Worm (Caenorhabditis elegans) whole organism, mixed stage, embryonic: ENCODE measurements around the gene irld-19.

Experiments
- blmp-1 ChIP-seq: fragments of 150-350 bp; optimal IDR thresholded peaks from 2 replicates; lab custom pipeline; 2014; ENCODE audit warnings: missing biosample characterization, missing genetic modification characterization
- drap-1 ChIP-seq: fragments of 200-800 bp; sonication (Bioruptor generic); optimal IDR thresholded peaks from 3 replicates; lab custom pipeline; 2018; ENCODE audit warnings: mild to moderate bottlenecking, missing genetic modification characterization, missing compliant biosample characterization
- elt-1 ChIP-seq: sonication (generic microtip); optimal IDR thresholded peaks from 2 replicates; lab custom pipeline; 2017; ENCODE audit warnings: missing genetic modification characterization, mild to moderate bottlenecking, missing compliant biosample characterization, antibody characterized with exemption, moderate library complexity, borderline replicate concordance; ENCODE audit not compliant: insufficient read depth
- lsy-2 ChIP-seq: fragments of 150-350 bp; optimal IDR thresholded peaks from 2 replicates; lab custom pipeline; 2014; ENCODE audit warnings: missing biosample characterization, missing genetic modification characterization
- nhr-2 ChIP-seq: fragments of 150-350 bp; optimal IDR thresholded peaks from 2 replicates; lab custom pipeline; 2014; ENCODE audit warnings: missing biosample characterization, missing genetic modification characterization
- nhr-28 ChIP-seq: fragments of 150-350 bp; optimal IDR thresholded peaks from 2 replicates; lab custom pipeline; 2014; ENCODE audit warnings: missing biosample characterization, missing genetic modification characterization
- sptf-1 ChIP-seq: sonication (generic microtip); optimal IDR thresholded peaks from 2 replicates; lab custom pipeline; 2017; ENCODE audit warnings: mild to moderate bottlenecking, missing genetic modification characterization, moderate library complexity, missing compliant biosample characterization

ce11 chrIII:12783878-12784277 lies 19.7 kb upstream of the irld-19 start:
- TF ChIP-seq drap-1, result no peak
- no peak for TF ChIP-seq nhr-28 (tag; lab: Kevin White, UChicago)
- no peak for TF ChIP-seq elt-1
- no peak for TF ChIP-seq sptf-1
- no peak for TF ChIP-seq lsy-2 (tag; lab: Kevin White, UChicago)
- TF ChIP-seq nhr-2 (tag; lab: Kevin White, UChicago), result no peak
- no peak for TF ChIP-seq blmp-1
